In genomic region chr2L:14537432-14538221, dm6 we compare ENCODE assay signal across 2 fruit fly cellular contexts.
TF ChIP-seq lines count a peak whose summit lies in the region.

No protein-coding gene starts in this region.

- no peak for TF ChIP-seq CTCF in whole organism, embryonic (GFP tag; optimal IDR thresholded peaks at IDR 0.05; lab: Kevin White, UChicago)

TF ChIP-seq in whole organism, embryonic, 481 proteins besides CTCF, POLR2A, EP300 and RAD21 (continues in another document):
- TF ChIP-seq jigr1 (GFP tag; IDR thresholded peaks at IDR 0.05; lab: Robert Waterston, UW): no peak
- no peak for TF ChIP-seq CG1602 (GFP tag; optimal IDR thresholded peaks at IDR 0.05; lab: Kevin White, UChicago)
- TF ChIP-seq CG9727 (GFP tag; optimal IDR thresholded peaks at IDR 0.05; lab: Kevin White, UChicago): peak; percentile 22
- TF ChIP-seq CG3065 (GFP tag; optimal IDR thresholded peaks at IDR 0.05; lab: Kevin White, UChicago): no peak
- no peak for TF ChIP-seq Taf1 (GFP tag; IDR thresholded peaks at IDR 0.05; lab: Robert Waterston, UW)
- TF ChIP-seq CG17361 (GFP tag; IDR thresholded peaks at IDR 0.05; lab: Robert Waterston, UW): peak; percentile 79
- no peak for TF ChIP-seq CG15479 (GFP tag; optimal IDR thresholded peaks at IDR 0.05; lab: Kevin White, UChicago)
- no peak for TF ChIP-seq schlank (tag; optimal IDR thresholded peaks at IDR 0.05; lab: Kevin White, UChicago)
- TF ChIP-seq Rfx (GFP tag; IDR thresholded peaks at IDR 0.05; lab: Robert Waterston, UW): no peak
- TF ChIP-seq gsb (GFP tag; IDR thresholded peaks at IDR 0.05; lab: Robert Waterston, UW): no peak
- TF ChIP-seq CG10979 (tag; optimal IDR thresholded peaks at IDR 0.05; lab: Kevin White, UChicago): peak; percentile 77
- peak; percentile 95 for TF ChIP-seq CG4328 (GFP tag; optimal IDR thresholded peaks at IDR 0.05; lab: Kevin White, UChicago)
- peak; percentile 44; the same call in 1 of the 2 replicates for TF ChIP-seq sisA (GFP tag; IDR thresholded peaks at IDR 0.05; lab: Robert Waterston, UW)
- no peak for TF ChIP-seq br (optimal IDR thresholded peaks at IDR 0.05; lab: Kevin White, UChicago)
- TF ChIP-seq CG8944 (GFP tag; optimal IDR thresholded peaks at IDR 0.05; lab: Kevin White, UChicago): no peak
- no peak for TF ChIP-seq CG4854 (GFP tag; optimal IDR thresholded peaks at IDR 0.05; lab: Kevin White, UChicago)
- TF ChIP-seq Camta (GFP tag; optimal IDR thresholded peaks at IDR 0.05; lab: Kevin White, UChicago): no peak
- no peak for TF ChIP-seq CHES-1-like (GFP tag; optimal IDR thresholded peaks at IDR 0.05; lab: Kevin White, UChicago)
- TF ChIP-seq CG17829 (tag; optimal IDR thresholded peaks at IDR 0.05; lab: Kevin White, UChicago): peak; percentile 63
- 0 out of 2 replicates have a peak, but pooled peaks have one; percentile 24 for TF ChIP-seq aop (GFP tag; IDR thresholded peaks at IDR 0.05; lab: Robert Waterston, UW)
- TF ChIP-seq CG17568 (GFP tag; optimal IDR thresholded peaks at IDR 0.05; lab: Kevin White, UChicago): no peak
- TF ChIP-seq CG9437 (GFP tag; optimal IDR thresholded peaks at IDR 0.05; lab: Kevin White, UChicago): peak; percentile 54
- TF ChIP-seq Lhr (GFP tag; optimal IDR thresholded peaks at IDR 0.05; lab: Kevin White, UChicago): peak; percentile 24
- TF ChIP-seq CG2678 (tag; optimal IDR thresholded peaks at IDR 0.05; lab: Kevin White, UChicago): peak; percentile 66
- peak in 1 of 2 experiments; percentile 71 for TF ChIP-seq eve (GFP tag; optimal IDR thresholded peaks at IDR 0.05; lab: Kevin White, UChicago)
- peak; percentile 24 for TF ChIP-seq odd (GFP tag; optimal IDR thresholded peaks at IDR 0.05; lab: Kevin White, UChicago)
- peak; percentile 51 for TF ChIP-seq trem (tag; optimal IDR thresholded peaks at IDR 0.05; lab: Kevin White, UChicago)
- no peak for TF ChIP-seq CG10321 (GFP tag; IDR thresholded peaks at IDR 0.05; lab: Robert Waterston, UW)
- peak; percentile 56 for TF ChIP-seq CG4424 (GFP tag; optimal IDR thresholded peaks at IDR 0.05; lab: Kevin White, UChicago)
- TF ChIP-seq CoRest (tag; optimal IDR thresholded peaks at IDR 0.05; lab: Kevin White, UChicago): peak; percentile 75
- TF ChIP-seq prd (optimal IDR thresholded peaks at IDR 0.05; lab: Kevin White, UChicago): no peak
- TF ChIP-seq prd (GFP tag; IDR thresholded peaks at IDR 0.05; lab: Robert Waterston, UW): no peak
- peak; percentile 99 for TF ChIP-seq abd-A (tag; optimal IDR thresholded peaks at IDR 0.05; lab: Kevin White, UChicago)
- TF ChIP-seq nerfin-1 (tag; optimal IDR thresholded peaks at IDR 0.05; lab: Kevin White, UChicago): peak; percentile 62
- no peak for TF ChIP-seq dimm (GFP tag; IDR thresholded peaks at IDR 0.05; lab: Robert Waterston, UW)
- no peak for TF ChIP-seq pros (GFP tag; optimal IDR thresholded peaks at IDR 0.05; lab: Kevin White, UChicago)
- TF ChIP-seq CG1024 (GFP tag; IDR thresholded peaks at IDR 0.05; lab: Robert Waterston, UW): no peak
- TF ChIP-seq HLH3B (GFP tag; IDR thresholded peaks at IDR 0.05; lab: Robert Waterston, UW): peak; percentile 17; the same call in 1 of the 2 replicates
- peak; percentile 2 for TF ChIP-seq CG33557 (GFP tag; optimal IDR thresholded peaks at IDR 0.05; lab: Kevin White, UChicago)
- TF ChIP-seq D (optimal IDR thresholded peaks at IDR 0.05; lab: Kevin White, UChicago): no peak
- peak; percentile 59 for TF ChIP-seq D (GFP tag; optimal IDR thresholded peaks at IDR 0.05; lab: Kevin White, UChicago)
- TF ChIP-seq CG8290 (GFP tag; optimal IDR thresholded peaks at IDR 0.05; lab: Kevin White, UChicago): no peak
- TF ChIP-seq CG8290 (tag; optimal IDR thresholded peaks at IDR 0.05; lab: Kevin White, UChicago): peak in 1 of 2 experiments; percentile 22
- TF ChIP-seq CG7357 (GFP tag; IDR thresholded peaks at IDR 0.05; lab: Robert Waterston, UW): no peak
- TF ChIP-seq CG4282 (GFP tag; optimal IDR thresholded peaks at IDR 0.05; lab: Kevin White, UChicago): no peak
- TF ChIP-seq CG12659 (GFP tag; optimal IDR thresholded peaks at IDR 0.05; lab: Kevin White, UChicago): peak; percentile 31
- peak; percentile 19 for TF ChIP-seq CG16815 (GFP tag; optimal IDR thresholded peaks at IDR 0.05; lab: Kevin White, UChicago)

TF ChIP-seq in whole organism, prepupa, 60 proteins besides CTCF, POLR2A, EP300 and RAD21:
- no peak for TF ChIP-seq net (GFP tag; optimal IDR thresholded peaks at IDR 0.05; lab: Kevin White, UChicago)
- TF ChIP-seq CG10631 (GFP tag; optimal IDR thresholded peaks at IDR 0.05; lab: Kevin White, UChicago): no peak
- TF ChIP-seq CG6808 (GFP tag; optimal IDR thresholded peaks at IDR 0.05; lab: Kevin White, UChicago): no peak
- TF ChIP-seq svp (GFP tag; lab: Kevin White, UChicago): peak; percentile 75
- no peak for TF ChIP-seq pdm3 (GFP tag; optimal IDR thresholded peaks at IDR 0.05; lab: Kevin White, UChicago)

Comparison
In these comparisons a context has a peak if more than half of its experiments do, and no peak if none do; other contexts are left out.
1. Of the 7 proteins assayed by ChIP-seq in both whole organism, embryonic and whole organism, prepupa: peak only in whole organism, embryonic: Blimp-1 and Sox102F; only in whole organism, prepupa: none; in both: none; in neither: 5.